Fruit fly (Drosophila melanogaster): ENCODE data around the gene CG34302.
A peak's percentile ranks its signal among the peaks of the same experiment; 100 is the strongest.

Gene CG34302

DNA sequence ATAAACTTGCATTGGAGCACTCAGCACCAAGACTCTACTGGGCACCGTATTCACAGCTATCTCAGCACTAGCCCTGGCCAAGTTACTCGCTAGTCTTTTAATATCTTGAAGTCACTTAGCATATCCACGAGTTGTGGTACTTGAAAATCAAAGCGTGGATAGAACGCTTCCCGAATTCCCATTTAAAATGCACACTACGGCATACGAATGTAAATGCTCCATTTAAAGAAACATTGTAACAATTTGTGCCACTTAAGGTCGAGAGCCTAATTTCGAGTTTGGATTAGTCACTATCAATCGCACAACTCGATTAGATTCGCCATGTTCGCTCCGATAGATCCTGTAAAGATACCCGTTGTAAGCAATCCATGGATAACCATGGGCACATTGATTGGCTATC lies 9.8 kb downstream of the CG34302 start, which contains the start of gene eloF:
TSS of gene eloF (plus strand) at position 301 of the 400 bp plus-strand sequence.
- TF ChIP-seq eg (GFP tag; IDR thresholded peaks at IDR 0.05) (no peak), CG34406 (GFP tag; optimal IDR thresholded peaks at IDR 0.05) (no peak), CG8632 (GFP tag; optimal IDR thresholded peaks at IDR 0.05) (no peak), CG8319 (GFP tag; optimal IDR thresholded peaks at IDR 0.05) (no peak), CG3919 (GFP tag; optimal IDR thresholded peaks at IDR 0.05) (no peak), CG10669 (GFP tag; optimal IDR thresholded peaks at IDR 0.05) (no peak), CG11294 (GFP tag; IDR thresholded peaks at IDR 0.05) (no peak), lz (GFP tag; optimal IDR thresholded peaks at IDR 0.05) (no peak), fd59A (GFP tag; optimal IDR thresholded peaks at IDR 0.05) (no peak), CG31627 (GFP tag; optimal IDR thresholded peaks at IDR 0.05) (no peak)

DNA sequence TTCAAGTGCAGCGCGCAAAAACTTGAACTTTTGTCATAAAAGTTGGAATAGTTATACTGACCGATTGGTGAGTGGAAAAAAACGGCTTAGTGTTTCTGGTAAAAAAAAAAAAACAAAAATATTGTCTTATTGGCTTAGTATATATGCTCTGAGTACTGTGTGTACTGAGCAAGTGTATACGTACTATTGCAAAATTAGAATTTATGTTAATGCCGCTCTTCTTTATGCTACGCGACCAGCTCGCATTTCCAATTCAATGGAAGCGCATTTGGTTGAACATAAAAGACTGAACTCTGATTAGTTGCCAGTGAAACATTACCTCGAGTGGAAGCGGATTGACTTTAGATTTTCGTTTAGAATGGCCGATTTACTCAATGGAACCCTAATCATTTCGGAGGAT lies 11.2 kb downstream of the CG34302 start, which contains the start of gene CG8534:
TSS of gene CG8534 (plus strand) at position 301 of the 400 bp plus-strand sequence.
- no peak for TF ChIP-seq Ets96B (tag; optimal IDR thresholded peaks at IDR 0.05)
- no peak for TF ChIP-seq CG8632 (GFP tag; optimal IDR thresholded peaks at IDR 0.05)
- no peak for TF ChIP-seq vri (GFP tag; optimal IDR thresholded peaks at IDR 0.05)
- no peak for TF ChIP-seq CG6808 (GFP tag; optimal IDR thresholded peaks at IDR 0.05)
- no peak for TF ChIP-seq Smox (GFP tag; optimal IDR thresholded peaks at IDR 0.05)

DNA sequence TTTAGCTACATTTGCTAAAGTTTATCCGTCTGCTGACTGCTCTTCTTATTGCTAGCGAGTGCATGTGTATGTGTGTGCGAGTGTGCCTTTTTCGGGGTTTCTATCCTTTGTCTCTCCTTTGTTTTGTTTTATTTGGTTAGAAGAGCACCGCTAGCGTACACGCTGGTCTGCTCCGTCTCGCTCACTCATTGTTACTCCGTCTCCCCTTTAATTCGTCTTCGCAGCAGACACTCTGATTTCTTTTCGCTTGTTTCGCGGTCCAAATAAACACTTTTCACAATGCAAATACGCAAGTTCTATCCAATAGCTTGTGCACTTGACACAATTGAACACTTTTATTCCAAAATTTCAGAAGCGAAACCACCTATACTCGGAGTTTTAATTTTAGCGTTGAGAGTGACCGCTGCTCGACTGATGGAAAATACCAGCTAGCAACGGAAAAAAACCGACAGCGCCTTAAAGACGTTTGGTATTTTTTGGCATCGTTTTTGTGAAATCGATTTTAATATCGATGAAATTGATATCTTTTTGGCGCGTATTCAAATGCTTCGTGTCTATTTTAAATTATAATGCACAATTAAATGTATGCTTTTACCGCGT lies 14.6 kb downstream of the CG34302 start, which contains the start of gene FBXO11:
TSS of gene FBXO11 (minus strand) at position 423 of the 600 bp plus-strand sequence.
- TF ChIP-seq lz (GFP tag; optimal IDR thresholded peaks at IDR 0.05): peak; percentile 5
- peak; percentile 77 for TF ChIP-seq CG16779 (tag; optimal IDR thresholded peaks at IDR 0.05)
- TF ChIP-seq CG11762 (GFP tag; optimal IDR thresholded peaks at IDR 0.05; ENCODE audit: insufficient read depth): no peak
- TF ChIP-seq CG6163 (GFP tag; IDR thresholded peaks at IDR 0.05): peak; percentile 98
- TF ChIP-seq topi (GFP tag; optimal IDR thresholded peaks at IDR 0.05): peak; percentile 38
- TF ChIP-seq eg (GFP tag; IDR thresholded peaks at IDR 0.05): peak; percentile 80
- peak; percentile 67 for TF ChIP-seq Lpt (GFP tag; optimal IDR thresholded peaks at IDR 0.05)
- TF ChIP-seq Blimp-1 (GFP tag; optimal IDR thresholded peaks at IDR 0.05): peak; percentile 33
- peak; percentile 38 for TF ChIP-seq dac (GFP tag; optimal IDR thresholded peaks at IDR 0.05)
- TF ChIP-seq CG1621 (tag; optimal IDR thresholded peaks at IDR 0.05): peak; percentile 75
- TF ChIP-seq CG8319 (GFP tag; optimal IDR thresholded peaks at IDR 0.05): no peak
- peak; percentile 53 for TF ChIP-seq Ets96B (tag; optimal IDR thresholded peaks at IDR 0.05)
- peak; percentile 61 for TF ChIP-seq fd85E (GFP tag; optimal IDR thresholded peaks at IDR 0.05)
- TF ChIP-seq fkh (GFP tag; optimal IDR thresholded peaks at IDR 0.05): peak; percentile 96
- peak in 1 of 2 experiments; percentile 89 for TF ChIP-seq ss (GFP tag; optimal IDR thresholded peaks at IDR 0.05)
- TF ChIP-seq CG15336 (GFP tag; IDR thresholded peaks at IDR 0.05): peak; percentile 50
- TF ChIP-seq CG6854 (GFP tag; optimal IDR thresholded peaks at IDR 0.05): peak; percentile 73
- no peak for TF ChIP-seq CG11294 (GFP tag; IDR thresholded peaks at IDR 0.05)
- no peak for TF ChIP-seq Hr39 (GFP tag; optimal IDR thresholded peaks at IDR 0.05)
- peak; percentile 98 for TF ChIP-seq Sox14 (GFP tag; optimal IDR thresholded peaks at IDR 0.05)
- TF ChIP-seq CG6792 (GFP tag; optimal IDR thresholded peaks at IDR 0.05): peak; percentile 7
- TF ChIP-seq salr (GFP tag; optimal IDR thresholded peaks at IDR 0.05): peak in 1 of 2 experiments; percentile 19
- TF ChIP-seq Eip93F (GFP tag; optimal IDR thresholded peaks at IDR 0.05): peak; percentile 25
- no peak for TF ChIP-seq CG8632 (GFP tag; optimal IDR thresholded peaks at IDR 0.05)
- TF ChIP-seq Eip78C (GFP tag): peak; percentile 84
- peak; percentile 60; the same call in 2 of the 3 replicates for TF ChIP-seq CG8119 (GFP tag; IDR thresholded peaks at IDR 0.05)
- TF ChIP-seq CG11902 (GFP tag; optimal IDR thresholded peaks at IDR 0.05): no peak
